Worm (Caenorhabditis elegans) whole organism, young adult: ENCODE data around the gene bath-37.
A peak's percentile ranks its signal among the peaks of the same experiment; 100 is the strongest.

ENCODE experiments used
- D2030.7 ChIP-seq: fragments of 200-800 bp; sonication (Bioruptor generic); IDR thresholded peaks from 2 replicates; pipeline ENCODE4 v1.3.6; 2022; ENCODE audit warnings: missing genetic modification reagents, missing genetic modification characterization, missing compliant biosample characterization
- F33H1.4 ChIP-seq: fragments of 200-800 bp; sonication (Bioruptor generic); IDR thresholded peaks from 2 replicates; pipeline ENCODE4 v1.3.6; 2022; ENCODE audit warnings: missing genetic modification reagents, missing genetic modification characterization, missing compliant biosample characterization
- F37B4.10 ChIP-seq: fragments of 200-800 bp; sonication (Bioruptor generic); IDR thresholded peaks from 2 replicates; pipeline ENCODE4 v1.3.6; 2022; ENCODE audit warnings: missing genetic modification characterization, missing compliant biosample characterization
- F39B2.1 ChIP-seq: fragments of 200-800 bp; sonication (Bioruptor generic); IDR thresholded peaks from 2 replicates; pipeline ENCODE4 v1.3.6; 2022; ENCODE audit warnings: missing genetic modification reagents, missing genetic modification characterization, missing compliant biosample characterization
- F55B11.4 ChIP-seq: sonication (generic microtip); optimal IDR thresholded peaks from 2 replicates; lab custom pipeline; 2016; ENCODE audit warnings: missing compliant biosample characterization, missing genetic modification characterization, borderline replicate concordance; ENCODE audit not compliant: insufficient read depth
- Y56A3A.18 ChIP-seq: fragments of 200-800 bp; sonication (Bioruptor generic); IDR thresholded peaks from 2 replicates; pipeline ENCODE4 v1.3.6; 2022; ENCODE audit warnings: missing genetic modification reagents, missing genetic modification characterization, missing compliant biosample characterization
- ama-1 ChIP-seq, 3 experiments: fragments of 150-350 bp in 1 of 3; sonication (generic microtip) in 2 of 3; optimal IDR thresholded peaks; 2 replicates each; lab custom pipeline; 2014 to 2018; ENCODE audit warnings: missing biosample characterization in 2 of 3, missing genetic modification characterization in 2 of 3, missing genetic modification reagents in 2 of 3
- athp-1 ChIP-seq: sonication (generic microtip); optimal IDR thresholded peaks from 2 replicates; lab custom pipeline; 2017; ENCODE audit warnings: mild to moderate bottlenecking, missing genetic modification characterization, missing compliant biosample characterization
- attf-5 ChIP-seq: fragments of 200-800 bp; sonication (Bioruptor generic); optimal IDR thresholded peaks from 2 replicates; lab custom pipeline; 2018; ENCODE audit warnings: mild to moderate bottlenecking, missing genetic modification characterization, missing compliant biosample characterization
- ccch-3 ChIP-seq: fragments of 200-800 bp; sonication (Bioruptor generic); optimal IDR thresholded peaks from 2 replicates; lab custom pipeline; 2018; ENCODE audit warnings: mild to moderate bottlenecking, missing genetic modification characterization, missing compliant biosample characterization
- cebp-1 ChIP-seq, 2 experiments: fragments of 200-800 bp in 1 of 2; sonication (Bioruptor generic) in 1 of 2; sonication (generic microtip) in 1 of 2; IDR thresholded peaks in 1 of 2; optimal IDR thresholded peaks in 1 of 2; 2 replicates each; pipeline versions ENCODE4 v1.3.6 to Lab custom; 2017 to 2022; ENCODE audit warnings: missing compliant biosample characterization in 2 of 2, missing genetic modification characterization in 2 of 2, mild to moderate bottlenecking in 1 of 2, missing genetic modification reagents in 1 of 2, moderate library complexity in 1 of 2
- dpff-1 ChIP-seq: sonication (generic microtip); optimal IDR thresholded peaks from 2 replicates; lab custom pipeline; 2017; ENCODE audit warnings: mild to moderate bottlenecking, missing genetic modification characterization, missing compliant biosample characterization
- dpl-1 ChIP-seq: fragments of 150-350 bp; optimal IDR thresholded peaks from 2 replicates; lab custom pipeline; 2014; ENCODE audit warnings: missing biosample characterization, missing genetic modification reagents, missing genetic modification characterization
- efl-1 ChIP-seq: fragments of 150-350 bp; optimal IDR thresholded peaks from 2 replicates; lab custom pipeline; 2014; ENCODE audit warnings: missing biosample characterization, missing genetic modification reagents, missing genetic modification characterization
- hmg-1.2 ChIP-seq: fragments of 200-800 bp; sonication (Bioruptor generic); IDR thresholded peaks from 2 replicates; pipeline ENCODE4 v1.3.6; 2022; ENCODE audit warnings: missing genetic modification reagents, missing genetic modification characterization, missing compliant biosample characterization
- lin-35 ChIP-seq, 3 experiments: fragments of 150-350 bp in 2 of 3; sonication (generic microtip) in 1 of 3; optimal IDR thresholded peaks; 2 replicates each; lab custom pipeline; 2014 to 2018; ENCODE audit warnings: missing biosample characterization in 3 of 3, missing genetic modification characterization in 3 of 3, missing genetic modification reagents in 3 of 3
- lin-54 ChIP-seq: fragments of 200-800 bp; sonication (Bioruptor generic); optimal IDR thresholded peaks from 2 replicates; lab custom pipeline; 2018; ENCODE audit warnings: mild to moderate bottlenecking, missing genetic modification characterization, missing compliant biosample characterization
- lsl-1 ChIP-seq: fragments of 200-800 bp; sonication (Bioruptor generic); optimal IDR thresholded peaks from 2 replicates; lab custom pipeline; 2018; ENCODE audit warnings: mild to moderate bottlenecking, missing genetic modification characterization, moderate library complexity, missing compliant biosample characterization
- madf-3 ChIP-seq: fragments of 200-800 bp; sonication (Bioruptor generic); IDR thresholded peaks from 2 replicates; pipeline ENCODE4 v1.3.6; 2022; ENCODE audit warnings: missing genetic modification reagents, missing genetic modification characterization, missing compliant biosample characterization
- madf-6 ChIP-seq: fragments of 200-800 bp; sonication (Bioruptor generic); IDR thresholded peaks from 2 replicates; pipeline ENCODE4 v1.3.6; 2022; ENCODE audit warnings: missing genetic modification reagents, missing genetic modification characterization, missing compliant biosample characterization
- madf-8 ChIP-seq: fragments of 200-800 bp; sonication (Bioruptor generic); conservative IDR thresholded peaks from 2 replicates; pipeline ENCODE4 v1.3.6; 2022; ENCODE audit warnings: missing genetic modification reagents, missing genetic modification characterization, missing compliant biosample characterization
- mcd-1 ChIP-seq: fragments of 200-800 bp; sonication (Bioruptor generic); IDR thresholded peaks from 2 replicates; pipeline ENCODE4 v1.3.6; 2022; ENCODE audit warnings: missing genetic modification reagents, missing genetic modification characterization, missing compliant biosample characterization
- mes-4 ChIP-seq: sonication (generic microtip); optimal IDR thresholded peaks from 2 replicates; lab custom pipeline; 2016; ENCODE audit warnings: missing genotype, missing genetic modification characterization, missing compliant biosample characterization
- nfyb-1 ChIP-seq: fragments of 200-800 bp; sonication (Bioruptor generic); IDR thresholded peaks from 2 replicates; pipeline ENCODE4 v1.3.6; 2022; ENCODE audit warnings: missing genetic modification reagents, missing genetic modification characterization, missing compliant biosample characterization
- nhr-120 ChIP-seq: fragments of 200-800 bp; sonication (Bioruptor generic); IDR thresholded peaks from 2 replicates; pipeline ENCODE4 v1.3.6; 2022; ENCODE audit warnings: missing genetic modification characterization, missing compliant biosample characterization
- nhr-80 ChIP-seq: sonication (generic microtip); optimal IDR thresholded peaks from 2 replicates; lab custom pipeline; 2016; ENCODE audit warnings: missing genetic modification characterization, missing compliant biosample characterization
- snpc-1.1 ChIP-seq: sonication (generic microtip); optimal IDR thresholded peaks from 2 replicates; lab custom pipeline; 2017; ENCODE audit warnings: missing genetic modification characterization, mild to moderate bottlenecking, missing compliant biosample characterization, antibody characterized with exemption, moderate library complexity, missing genotype, missing genetic modification reagents; ENCODE audit not compliant: insufficient read depth
- snpc-4 ChIP-seq, 5 experiments: fragments of 150-350 bp in 1 of 5; sonication (generic microtip) in 4 of 5; optimal IDR thresholded peaks; 2 replicates each; lab custom pipeline; 2014 to 2018; ENCODE audit warnings: missing genetic modification characterization in 5 of 5, missing biosample characterization in 3 of 5, antibody characterized with exemption in 2 of 5, mild to moderate bottlenecking in 2 of 5, missing compliant biosample characterization in 2 of 5, missing genotype in 2 of 5, moderate library complexity in 2 of 5, missing genetic modification reagents in 1 of 5
- tbp1 ChIP-seq: fragments of 200-800 bp; sonication (Bioruptor generic); optimal IDR thresholded peaks from 2 replicates; lab custom pipeline; 2018; ENCODE audit warnings: mild to moderate bottlenecking, missing genetic modification characterization, missing compliant biosample characterization

bath-37 gene

DNA sequence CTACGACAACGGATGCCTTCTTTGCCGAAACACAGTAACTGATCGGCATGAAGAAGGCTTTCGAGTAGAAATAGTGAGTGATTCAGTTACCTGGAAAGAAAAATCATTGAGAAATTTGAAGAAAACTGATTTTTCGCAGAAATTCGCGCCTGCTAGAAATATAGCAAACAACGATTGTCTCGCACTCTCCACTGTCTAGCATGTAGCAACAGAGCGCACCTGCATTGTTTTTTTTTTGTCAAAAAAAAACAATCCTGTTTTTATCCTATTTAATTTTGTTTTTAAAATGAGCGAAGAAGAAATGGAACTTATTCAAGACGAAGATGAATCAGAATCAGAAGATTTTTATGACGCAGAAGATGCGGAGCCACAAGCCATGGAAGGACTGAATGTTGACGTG, 52.4 kb downstream of the bath-37 start, which contains the start of the genes ddb-1 and M18.6:
TSS of gene ddb-1 (minus strand) at position 90 of the 400 bp plus-strand sequence.
TSS of gene M18.6 (plus strand) at position 235 of the 400 bp plus-strand sequence.
- TF ChIP-seq hmg-1.2 (GFP tag; lab: Robert Waterston, UW): peak; percentile 59; the same call in 1 of the 2 replicates
- peak; percentile 7 for TF ChIP-seq tbp1 (GFP tag; lab: Kevin White, UChicago)
- 0 out of 2 replicates have a peak, but pooled peaks have one; percentile 34 for TF ChIP-seq D2030.7 (GFP tag; lab: Robert Waterston, UW)
- peak; percentile 52 for TF ChIP-seq lsl-1 (GFP tag; lab: Kevin White, UChicago)
- TF ChIP-seq snpc-4 (GFP tag; optimal IDR thresholded peaks at IDR 0.05; lab: Kevin White, UChicago): no peak
- TF ChIP-seq snpc-4 (tag; optimal IDR thresholded peaks at IDR 0.05; lab: Kevin White, UChicago): peak in 2 of 4 experiments; percentile 33 to 42
- peak; percentile 67; the same call in 1 of the 2 replicates for TF ChIP-seq madf-3 (GFP tag; lab: Robert Waterston, UW)
- TF ChIP-seq efl-1 (GFP tag; lab: Kevin White, UChicago): peak; percentile 77
- TF ChIP-seq madf-8 (GFP tag; lab: Robert Waterston, UW): peak; percentile 42; the same call in 1 of the 2 replicates
- TF ChIP-seq lin-54 (GFP tag; lab: Kevin White, UChicago): peak; percentile 15
- no peak for TF ChIP-seq mes-4
- TF ChIP-seq dpl-1 (GFP tag; lab: Kevin White, UChicago): peak; percentile 56
- TF ChIP-seq F55B11.4 (tag; lab: Kevin White, UChicago): no peak
- peak; percentile 5 for TF ChIP-seq snpc-1.1 (tag; lab: Kevin White, UChicago)
- TF ChIP-seq attf-5 (GFP tag; lab: Kevin White, UChicago): peak; percentile 43
- TF ChIP-seq ccch-3: no peak
- TF ChIP-seq madf-6: peak; percentile 57; the same call in 1 of the 2 replicates
- peak in 1 of 3 experiments; percentile 28 for TF ChIP-seq lin-35 (GFP tag; optimal IDR thresholded peaks at IDR 0.05; lab: Kevin White, UChicago)
- no peak for TF ChIP-seq F39B2.1
- no peak for TF ChIP-seq nhr-120 (GFP tag; lab: Robert Waterston, UW)
- TF ChIP-seq Y56A3A.18 (GFP tag; lab: Robert Waterston, UW): no peak
- TF ChIP-seq mcd-1 (GFP tag; lab: Robert Waterston, UW): peak; percentile 72
- peak; percentile 47; the same call in 1 of the 2 replicates for TF ChIP-seq F33H1.4 (GFP tag; lab: Robert Waterston, UW)

DNA sequence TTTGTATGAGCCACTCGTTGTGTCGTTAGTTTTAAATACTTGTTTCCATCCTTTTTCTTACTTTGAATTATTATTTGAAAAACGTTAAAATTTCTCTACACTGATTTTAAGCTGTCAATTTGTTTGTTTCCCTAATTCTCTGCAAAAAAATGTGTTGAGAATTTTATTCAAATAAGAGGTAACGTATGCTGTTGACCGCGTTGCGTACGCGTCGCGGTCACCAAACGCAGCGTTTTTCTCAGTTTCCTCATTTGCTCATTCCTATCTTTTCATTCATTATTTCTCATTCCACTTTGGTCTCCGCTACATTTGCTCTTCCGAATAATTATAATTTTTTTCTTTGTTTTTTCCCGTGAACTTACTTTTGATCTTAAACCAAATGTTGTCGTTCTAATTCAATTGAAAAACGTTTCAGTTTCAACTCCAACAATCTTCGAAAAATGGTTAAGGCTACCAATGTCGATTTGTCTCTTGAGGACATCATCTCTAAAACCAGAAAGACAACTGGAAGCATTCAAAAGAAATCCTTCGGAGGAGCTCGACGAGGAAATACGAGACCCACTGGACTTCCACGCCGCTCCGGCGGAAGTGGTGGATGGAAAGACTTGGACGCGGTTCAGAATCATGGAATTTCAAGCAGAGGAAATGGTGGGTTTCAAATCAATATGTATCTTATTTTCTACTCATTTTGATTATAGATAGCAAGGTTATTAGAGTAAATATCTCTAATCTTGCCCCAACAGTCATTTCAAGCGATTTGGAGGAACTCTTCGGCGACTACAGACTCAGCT, 54.4 kb downstream of the bath-37 start, which contains the start of gene aly-3:
TSS of gene aly-3 (plus strand) at position 409 of the 791 bp plus-strand sequence.
- TF ChIP-seq cebp-1 (GFP tag; IDR thresholded peaks at IDR 0.05; lab: Robert Waterston, UW) (no peak), cebp-1 (tag; optimal IDR thresholded peaks at IDR 0.05; lab: Kevin White, UChicago) (peak; percentile 8), dpff-1 (tag; lab: Kevin White, UChicago) (no peak), F37B4.10 (GFP tag; lab: Robert Waterston, UW) (no peak), lin-54 (GFP tag; lab: Kevin White, UChicago) (no peak), nfyb-1 (no peak), ama-1 (optimal IDR thresholded peaks at IDR 0.05; lab: Kevin White, UChicago) (no peak), ama-1 (GFP tag; optimal IDR thresholded peaks at IDR 0.05; lab: Kevin White, UChicago) (peak in 1 of 2 experiments; percentile 15), madf-3 (GFP tag; lab: Robert Waterston, UW) (peak; percentile 89), nhr-80 (tag; lab: Kevin White, UChicago) (peak; percentile 6), athp-1 (no peak)
- TF ChIP-seq, all 124 proteins: peak for 4
